Worm (Caenorhabditis elegans) whole organism, early embryonic: Measurements from ENCODE around the gene ZK1127.3.
"Not testable (repeated sequence)": the region's sequence is repeated elsewhere in the genome, so short reads cannot be mapped to it uniquely, and the experiment has no call there.

Experiments
- B0310.2 ChIP-seq: sonication (generic microtip); optimal IDR thresholded peaks from 2 replicates; lab custom pipeline; 2016; ENCODE audit warnings: mild to moderate bottlenecking, missing genetic modification characterization, missing compliant biosample characterization
- F13C5.2 ChIP-seq: sonication (generic microtip); optimal IDR thresholded peaks from 2 replicates; lab custom pipeline; 2017; ENCODE audit warnings: mild to moderate bottlenecking, missing genetic modification characterization, inconsistent platforms, missing compliant biosample characterization
- aly-1 ChIP-seq: sonication (generic microtip); optimal IDR thresholded peaks from 2 replicates; lab custom pipeline; 2016; ENCODE audit warnings: missing genetic modification characterization, missing compliant biosample characterization
- ama-1 ChIP-seq: fragments of 150-350 bp; optimal IDR thresholded peaks from 2 replicates; lab custom pipeline; 2014
- ceh-13 ChIP-seq: fragments of 200-800 bp; sonication (Bioruptor generic); optimal IDR thresholded peaks from 2 replicates; lab custom pipeline; 2018; ENCODE audit warnings: mild to moderate bottlenecking, missing genetic modification characterization, missing compliant biosample characterization
- ceh-36 ChIP-seq: sonication (generic microtip); optimal IDR thresholded peaks from 2 replicates; lab custom pipeline; 2016; ENCODE audit warnings: missing genetic modification characterization, inconsistent platforms, missing compliant biosample characterization
- ets-7 ChIP-seq: sonication (generic microtip); optimal IDR thresholded peaks from 2 replicates; lab custom pipeline; 2016; ENCODE audit warnings: missing genotype, missing genetic modification characterization, missing compliant biosample characterization
- flt-1 ChIP-seq: fragments of 200-800 bp; sonication (Bioruptor generic); IDR thresholded peaks from 2 replicates; pipeline ENCODE4 v1.3.6; 2022; ENCODE audit warnings: missing genetic modification characterization, missing compliant biosample characterization
- hmbx-1 ChIP-seq: sonication (generic microtip); optimal IDR thresholded peaks from 2 replicates; lab custom pipeline; 2016; ENCODE audit warnings: mild to moderate bottlenecking, missing genetic modification characterization, missing compliant biosample characterization
- hmg-4 ChIP-seq: fragments of 200-800 bp; sonication (Bioruptor generic); optimal IDR thresholded peaks from 2 replicates; lab custom pipeline; 2018; ENCODE audit warnings: mild to moderate bottlenecking, missing genetic modification characterization, missing compliant biosample characterization
- hnd-1 ChIP-seq: sonication (generic microtip); optimal IDR thresholded peaks from 2 replicates; lab custom pipeline; 2016; ENCODE audit warnings: missing genetic modification characterization, missing compliant biosample characterization
- pes-1 ChIP-seq: fragments of 200-800 bp; sonication (Bioruptor generic); IDR thresholded peaks from 2 replicates; pipeline ENCODE4 v1.3.6; 2022; ENCODE audit warnings: missing genetic modification reagents, missing genetic modification characterization, missing compliant biosample characterization
- scrt-1 ChIP-seq: fragments of 200-800 bp; sonication (Bioruptor generic); IDR thresholded peaks from 2 replicates; pipeline ENCODE4 v1.3.6; 2022; ENCODE audit warnings: missing genetic modification characterization, missing compliant biosample characterization
- sea-1 ChIP-seq: fragments of 200-800 bp; sonication (Bioruptor generic); conservative IDR thresholded peaks from 2 replicates; pipeline ENCODE4 v1.3.6; 2022; ENCODE audit warnings: missing genetic modification characterization, missing compliant biosample characterization
- tbx-11 ChIP-seq: fragments of 200-800 bp; sonication (Bioruptor generic); IDR thresholded peaks from 2 replicates; pipeline ENCODE4 v1.3.6; 2022; ENCODE audit warnings: missing genetic modification characterization, missing compliant biosample characterization
- tbx-37 ChIP-seq: fragments of 200-800 bp; sonication (Bioruptor generic); conservative IDR thresholded peaks from 2 replicates; pipeline ENCODE4 v1.3.6; 2022; ENCODE audit warnings: missing genetic modification reagents, missing genetic modification characterization, missing compliant biosample characterization
- tra-4 ChIP-seq: sonication (generic microtip); optimal IDR thresholded peaks from 2 replicates; lab custom pipeline; 2017; ENCODE audit warnings: missing genetic modification characterization, missing compliant biosample characterization

Gene ZK1127.3

ce11 chrII:7072590-7073536 lies 17.8 kb downstream of the ZK1127.3 start:
- no peak for TF ChIP-seq sea-1 (GFP tag; lab: Robert Waterston, UW)
- TF ChIP-seq pes-1 (GFP tag; lab: Robert Waterston, UW) = no peak
- TF ChIP-seq ceh-36 (tag; lab: Kevin White, UChicago) = no peak
- peak; percentile 18 for TF ChIP-seq ets-7 (tag; lab: Kevin White, UChicago)
- no peak for TF ChIP-seq ama-1 (lab: Kevin White, UChicago)
- no peak for TF ChIP-seq hmg-4
- TF ChIP-seq scrt-1 (GFP tag; lab: Robert Waterston, UW) = no peak
- peak; percentile 5 for TF ChIP-seq ceh-13 (GFP tag; lab: Kevin White, UChicago)
- TF ChIP-seq flt-1 (GFP tag; lab: Robert Waterston, UW) = no peak
- TF ChIP-seq B0310.2 = no peak
- TF ChIP-seq tra-4 (tag; lab: Kevin White, UChicago) = no peak
- TF ChIP-seq tbx-37 (GFP tag; lab: Robert Waterston, UW) = 0 out of 2 replicates have a peak, but pooled peaks have one; percentile 19
- TF ChIP-seq hmbx-1 (tag; lab: Kevin White, UChicago) = no peak
- no peak for TF ChIP-seq F13C5.2
- no peak for TF ChIP-seq tbx-11 (GFP tag; lab: Robert Waterston, UW)
- peak; percentile 5 for TF ChIP-seq hnd-1 (tag; lab: Kevin White, UChicago)
- no peak for TF ChIP-seq aly-1 (tag; lab: Kevin White, UChicago)

- TF ChIP-seq ama-1 (lab: Kevin White, UChicago) (no peak), ceh-13 (GFP tag; lab: Kevin White, UChicago) (no peak), scrt-1 (GFP tag; lab: Robert Waterston, UW) (no peak)
Observed at ce11 chrII:7073537-7073913, 18.4 kb downstream of the ZK1127.3 start, which contains the start of gene kat-1. kat-1 (plus strand) TSS chrII:7073814.

ce11 chrII:7075564-7076228 lies 20.6 kb downstream of the ZK1127.3 start, which contains the start of gene T02G5.7:
T02G5.7 (plus strand) TSS chrII:7075614.
- TF ChIP-seq sea-1 (GFP tag; lab: Robert Waterston, UW) (no peak), ceh-36 (tag; lab: Kevin White, UChicago) (no peak), hmg-4 (no peak), scrt-1 (GFP tag; lab: Robert Waterston, UW) (no peak)

- TF ChIP-seq scrt-1 (GFP tag; lab: Robert Waterston, UW); tra-4 (tag; lab: Kevin White, UChicago); tbx-11 (GFP tag; lab: Robert Waterston, UW): not testable (repeated sequence)
Observed at ce11 chrII:7084021-7084420, 28.9 kb downstream of the ZK1127.3 start, which contains the start of the genes T02G5.14 and T02G5.15. T02G5.14 (plus strand) TSS chrII:7084321. T02G5.15 (plus strand) TSS chrII:7084321.

- no peak for TF ChIP-seq ets-7 (tag; lab: Kevin White, UChicago)
Observed at ce11 chrII:7090085-7090484, 35.0 kb downstream of the ZK1127.3 start.

- TF ChIP-seq F13C5.2 (no peak), hmg-4 (peak; percentile 44), aly-1 (tag; lab: Kevin White, UChicago) (no peak), pes-1 (GFP tag; lab: Robert Waterston, UW) (0 out of 2 replicates have a peak, but pooled peaks have one; percentile 4), flt-1 (GFP tag; lab: Robert Waterston, UW) (no peak)
Observed at ce11 chrII:7090852-7091251, 35.8 kb downstream of the ZK1127.3 start.

- TF ChIP-seq hnd-1 (tag; lab: Kevin White, UChicago) (no peak), aly-1 (tag; lab: Kevin White, UChicago) (no peak), pes-1 (GFP tag; lab: Robert Waterston, UW) (no peak), ceh-13 (GFP tag; lab: Kevin White, UChicago) (no peak), tbx-11 (GFP tag; lab: Robert Waterston, UW) (no peak), B0310.2 (peak; percentile 19), sea-1 (GFP tag; lab: Robert Waterston, UW) (0 out of 2 replicates have a peak, but pooled peaks have one; percentile 18), hmg-4 (no peak)
Observed at ce11 chrII:7093339-7093821, 38.3 kb downstream of the ZK1127.3 start, which contains the start of gene T02G5.3. T02G5.3 (plus strand) TSS chrII:7093389.

ce11 chrII:7095970-7096369 lies 40.9 kb downstream of the ZK1127.3 start:
- TF ChIP-seq F13C5.2 (no peak), flt-1 (GFP tag; lab: Robert Waterston, UW) (no peak), ama-1 (lab: Kevin White, UChicago) (no peak), hmbx-1 (tag; lab: Kevin White, UChicago) (no peak), B0310.2 (no peak)
